Fruit fly (Drosophila melanogaster): ENCODE measurements around the gene CG17260.

Gene CG17260

DNA sequence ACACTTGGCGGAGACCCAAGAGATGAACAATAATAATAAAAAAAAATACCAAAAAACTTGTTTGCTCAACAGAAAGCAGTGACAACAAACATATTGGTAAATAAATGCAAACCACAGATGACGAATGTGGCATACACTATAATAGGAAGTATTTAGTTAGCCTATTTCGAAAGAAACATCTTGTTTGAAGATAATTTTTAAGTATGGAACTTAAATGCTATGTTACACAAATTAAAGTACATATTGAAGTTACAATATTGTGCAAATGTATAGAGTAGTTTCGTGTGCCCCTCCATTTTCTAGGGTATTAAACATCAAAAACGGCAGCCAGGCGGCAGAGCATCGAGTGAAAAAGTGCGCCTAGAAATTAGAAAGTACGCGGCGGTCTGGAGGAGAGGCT, 33.6 kb upstream of the CG17260 start (continued):
- TF ChIP-seq dmrt99B (tag; optimal IDR thresholded peaks at IDR 0.05) (peak; percentile 86), CG8089 (GFP tag; optimal IDR thresholded peaks at IDR 0.05) (no peak), CG31224 (GFP tag; IDR thresholded peaks at IDR 0.05) (no peak), CG11456 (GFP tag; IDR thresholded peaks at IDR 0.05) (no peak), CG9609 (GFP tag; optimal IDR thresholded peaks at IDR 0.05) (no peak), CG11085 (GFP tag; IDR thresholded peaks at IDR 0.05) (no peak), org-1 (GFP tag; optimal IDR thresholded peaks at IDR 0.05) (peak; percentile 8), vnd (GFP tag; IDR thresholded peaks at IDR 0.05; ENCODE audit: partially characterized antibody) (no peak), CG9817 (tag; optimal IDR thresholded peaks at IDR 0.05) (peak; percentile 10), Mrtf (GFP tag; IDR thresholded peaks at IDR 0.05) (no peak), Nf-YB (GFP tag; optimal IDR thresholded peaks at IDR 0.05) (peak; percentile 30), stwl (tag; optimal IDR thresholded peaks at IDR 0.05) (no peak), tna (GFP tag; IDR thresholded peaks at IDR 0.05; ENCODE audit: partially characterized antibody) (no peak), gcm (GFP tag; optimal IDR thresholded peaks at IDR 0.05) (peak; percentile 50), ash1 (GFP tag; optimal IDR thresholded peaks at IDR 0.05) (no peak), tio (GFP tag; optimal IDR thresholded peaks at IDR 0.05) (no peak), CG18476 (GFP tag; optimal IDR thresholded peaks at IDR 0.05) (peak; percentile 4), oc (tag; optimal IDR thresholded peaks at IDR 0.05) (peak; percentile 62), mirr (GFP tag; optimal IDR thresholded peaks at IDR 0.05) (no peak), CG17612 (GFP tag; IDR thresholded peaks at IDR 0.05) (no peak), sug (tag; optimal IDR thresholded peaks at IDR 0.05) (no peak), Dfd (GFP tag; optimal IDR thresholded peaks at IDR 0.05) (no peak), sc (optimal IDR thresholded peaks at IDR 0.05) (no peak), sc (GFP tag; optimal IDR thresholded peaks at IDR 0.05) (peak; percentile 8), pfk (GFP tag; optimal IDR thresholded peaks at IDR 0.05) (no peak), Camta (GFP tag; optimal IDR thresholded peaks at IDR 0.05) (peak; percentile 19), CG7745 (tag; optimal IDR thresholded peaks at IDR 0.05) (no peak), CG17912 (GFP tag; optimal IDR thresholded peaks at IDR 0.05) (no peak), HLH4C (GFP tag; IDR thresholded peaks at IDR 0.05; ENCODE audit: partially characterized antibody) (no peak), Taf1 (GFP tag; IDR thresholded peaks at IDR 0.05) (no peak), fru (optimal IDR thresholded peaks at IDR 0.05) (no peak), disco-r (GFP tag; optimal IDR thresholded peaks at IDR 0.05) (no peak), hb (GFP tag; IDR thresholded peaks at IDR 0.05; ENCODE audit: partially characterized antibody) (no peak), Bdp1 (GFP tag; optimal IDR thresholded peaks at IDR 0.05) (no peak), gem (tag; optimal IDR thresholded peaks at IDR 0.05) (peak; percentile 76), Hmx (GFP tag; optimal IDR thresholded peaks at IDR 0.05) (no peak), Neu2 (GFP tag; optimal IDR thresholded peaks at IDR 0.05; ENCODE audit: borderline replicate concordance) (no peak), Hr78 (GFP tag; optimal IDR thresholded peaks at IDR 0.05) (peak in 1 of 2 experiments; percentile 9), CG12071 (GFP tag; optimal IDR thresholded peaks at IDR 0.05) (peak; percentile 68), CG12659 (GFP tag; optimal IDR thresholded peaks at IDR 0.05) (peak; percentile 57), rib (GFP tag; IDR thresholded peaks at IDR 0.05) (no peak), emc (GFP tag; optimal IDR thresholded peaks at IDR 0.05) (no peak), gfzf (GFP tag; optimal IDR thresholded peaks at IDR 0.05) (no peak), Dip2 (GFP tag; IDR thresholded peaks at IDR 0.05) (no peak), croc (GFP tag; conservative IDR thresholded peaks at IDR 0.05) (no peak), CG11093 (GFP tag; IDR thresholded peaks at IDR 0.05) (peak; percentile 28; the same call in 1 of the 3 replicates), Tbp (GFP tag; optimal IDR thresholded peaks at IDR 0.05) (no peak), CG34422 (GFP tag; IDR thresholded peaks at IDR 0.05) (no peak)

Measured in whole organism, embryonic.